Comparison of ENCODE assay signal across 1 fruit fly cellular context in the genomic region with DNA sequence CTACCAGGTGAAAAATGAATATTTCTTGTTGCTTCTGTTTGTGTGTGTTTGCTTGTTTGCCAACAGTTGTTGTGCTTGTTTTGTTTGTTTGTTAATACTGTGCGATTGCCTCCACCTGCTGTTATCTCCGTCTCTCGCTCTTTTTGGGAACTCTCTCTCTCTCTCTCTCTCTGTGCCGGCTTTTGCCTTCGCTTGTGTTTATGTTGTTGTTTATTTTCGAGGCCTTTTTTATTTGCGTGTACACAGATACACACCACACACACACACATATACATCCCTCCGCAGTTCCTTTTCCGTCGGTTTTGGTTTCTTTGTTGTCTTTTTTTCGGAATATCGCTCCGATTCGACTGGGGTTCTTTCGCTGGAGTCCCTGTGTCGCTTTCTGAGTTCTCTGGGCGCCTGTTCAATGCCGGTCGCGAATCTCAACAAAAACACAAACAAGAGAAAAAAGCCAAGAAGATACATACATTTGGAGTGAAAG.
TF ChIP-seq lines count a peak whose summit lies in the region.

No protein-coding gene starts in this region.

TF ChIP-seq in whole organism, embryonic, 481 proteins besides CTCF, POLR2A, EP300 and RAD21 (continued from another document and continues in another):
- TF ChIP-seq crc (GFP tag; optimal IDR thresholded peaks at IDR 0.05; lab: Kevin White, UChicago): peak; percentile 40
- peak; percentile 59; the same call in 1 of the 2 replicates for TF ChIP-seq Atf6 (GFP tag; IDR thresholded peaks at IDR 0.05; lab: Robert Waterston, UW)
- peak; percentile 92 for TF ChIP-seq kni (GFP tag; optimal IDR thresholded peaks at IDR 0.05; lab: Kevin White, UChicago)
- TF ChIP-seq Hmr (GFP tag; optimal IDR thresholded peaks at IDR 0.05; lab: Kevin White, UChicago): peak; percentile 68
- no peak for TF ChIP-seq pzg (GFP tag; optimal IDR thresholded peaks at IDR 0.05; lab: Kevin White, UChicago)
- no peak for TF ChIP-seq CG7963 (GFP tag; IDR thresholded peaks at IDR 0.05; lab: Robert Waterston, UW; ENCODE audit: partially characterized antibody)
- TF ChIP-seq Lim3 (GFP tag; IDR thresholded peaks at IDR 0.05; lab: Robert Waterston, UW): no peak
- TF ChIP-seq mam (GFP tag; optimal IDR thresholded peaks at IDR 0.05; lab: Kevin White, UChicago): no peak
- no peak for TF ChIP-seq CG16779 (GFP tag; IDR thresholded peaks at IDR 0.05; lab: Robert Waterston, UW)
- peak; percentile 33 for TF ChIP-seq CG31388 (GFP tag; optimal IDR thresholded peaks at IDR 0.05; lab: Kevin White, UChicago)
- TF ChIP-seq MBD-R2 (GFP tag; IDR thresholded peaks at IDR 0.05; lab: Robert Waterston, UW): no peak
- TF ChIP-seq CG1603 (tag; optimal IDR thresholded peaks at IDR 0.05; lab: Kevin White, UChicago): peak; percentile 73
- TF ChIP-seq schlank (tag; optimal IDR thresholded peaks at IDR 0.05; lab: Kevin White, UChicago): no peak
- TF ChIP-seq so (GFP tag; IDR thresholded peaks at IDR 0.05; lab: Robert Waterston, UW): peak; percentile 68; the same call in 2 of the 3 replicates
- no peak for TF ChIP-seq Gsc (GFP tag; IDR thresholded peaks at IDR 0.05; lab: Robert Waterston, UW)
- no peak for TF ChIP-seq cad (GFP tag; optimal IDR thresholded peaks at IDR 0.05; lab: Kevin White, UChicago)
- 0 out of 2 replicates have a peak, but pooled peaks have one; percentile 9 for TF ChIP-seq CG10366 (GFP tag; IDR thresholded peaks at IDR 0.05; lab: Robert Waterston, UW)
- TF ChIP-seq fd96Cb (tag; optimal IDR thresholded peaks at IDR 0.05; lab: Kevin White, UChicago): peak; percentile 41
- TF ChIP-seq CG15601 (tag; optimal IDR thresholded peaks at IDR 0.05; lab: Kevin White, UChicago): peak; percentile 83
- no peak for TF ChIP-seq CG7357 (GFP tag; IDR thresholded peaks at IDR 0.05; lab: Robert Waterston, UW)
- TF ChIP-seq tio (GFP tag; optimal IDR thresholded peaks at IDR 0.05; lab: Kevin White, UChicago): peak; percentile 40
- no peak for TF ChIP-seq dysf (GFP tag; IDR thresholded peaks at IDR 0.05; lab: Robert Waterston, UW)
- TF ChIP-seq Elba2 (GFP tag; optimal IDR thresholded peaks at IDR 0.05; lab: Kevin White, UChicago): peak; percentile 4
- TF ChIP-seq zen2 (GFP tag; IDR thresholded peaks at IDR 0.05; lab: Robert Waterston, UW; ENCODE audit: partially characterized antibody): no peak
- TF ChIP-seq CG11560 (tag; IDR thresholded peaks at IDR 0.05; lab: Robert Waterston, UW): no peak
- peak; percentile 76 for TF ChIP-seq gem (tag; optimal IDR thresholded peaks at IDR 0.05; lab: Kevin White, UChicago)
- TF ChIP-seq ind (GFP tag; optimal IDR thresholded peaks at IDR 0.05; lab: Kevin White, UChicago): no peak
- peak; percentile 68 for TF ChIP-seq grn (GFP tag; optimal IDR thresholded peaks at IDR 0.05; lab: Kevin White, UChicago)
- peak; percentile 31 for TF ChIP-seq az2 (GFP tag; optimal IDR thresholded peaks at IDR 0.05; lab: Kevin White, UChicago)
- TF ChIP-seq CG17802 (tag; optimal IDR thresholded peaks at IDR 0.05; lab: Kevin White, UChicago): peak; percentile 14
- TF ChIP-seq NC2β (GFP tag; optimal IDR thresholded peaks at IDR 0.05; lab: Kevin White, UChicago): peak; percentile 79
- peak; percentile 78 for TF ChIP-seq Deaf1 (tag; optimal IDR thresholded peaks at IDR 0.05; lab: Kevin White, UChicago)
- TF ChIP-seq Oli (tag; optimal IDR thresholded peaks at IDR 0.05; lab: Kevin White, UChicago): peak; percentile 7
- no peak for TF ChIP-seq Oaz (GFP tag; IDR thresholded peaks at IDR 0.05; lab: Robert Waterston, UW)
- TF ChIP-seq inv (GFP tag; IDR thresholded peaks at IDR 0.05; lab: Robert Waterston, UW; ENCODE audit: partially characterized antibody): no peak
- TF ChIP-seq CG10543 (GFP tag; optimal IDR thresholded peaks at IDR 0.05; lab: Kevin White, UChicago): peak; percentile 79
- TF ChIP-seq CG12942 (GFP tag; optimal IDR thresholded peaks at IDR 0.05; lab: Kevin White, UChicago): peak; percentile 50
- TF ChIP-seq Dll (GFP tag; IDR thresholded peaks at IDR 0.05; lab: Robert Waterston, UW; ENCODE audit: partially characterized antibody): 0 out of 4 replicates have a peak, but pooled peaks have one; percentile 14
- TF ChIP-seq CG14441 (GFP tag; IDR thresholded peaks at IDR 0.05; lab: Robert Waterston, UW): 0 out of 2 replicates have a peak, but pooled peaks have one; percentile 14
- no peak for TF ChIP-seq fu2 (GFP tag; optimal IDR thresholded peaks at IDR 0.05; lab: Kevin White, UChicago)
- peak; percentile 91 for TF ChIP-seq Kr (GFP tag; optimal IDR thresholded peaks at IDR 0.05; lab: Kevin White, UChicago)
- peak; percentile 82 for TF ChIP-seq MTF-1 (GFP tag; optimal IDR thresholded peaks at IDR 0.05; lab: Kevin White, UChicago; ENCODE audit: borderline replicate concordance)
- peak; percentile 84 for TF ChIP-seq odd (GFP tag; optimal IDR thresholded peaks at IDR 0.05; lab: Kevin White, UChicago)
- peak; percentile 46 for TF ChIP-seq Meics (GFP tag; optimal IDR thresholded peaks at IDR 0.05; lab: Kevin White, UChicago)
- TF ChIP-seq pros (GFP tag; optimal IDR thresholded peaks at IDR 0.05; lab: Kevin White, UChicago): peak; percentile 55
- 0 out of 3 replicates have a peak, but pooled peaks have one; percentile 17 for TF ChIP-seq Doc3 (GFP tag; IDR thresholded peaks at IDR 0.05; lab: Robert Waterston, UW; ENCODE audit: partially characterized antibody)
- TF ChIP-seq Mrtf (GFP tag; IDR thresholded peaks at IDR 0.05; lab: Robert Waterston, UW): no peak
- TF ChIP-seq hkb (optimal IDR thresholded peaks at IDR 0.05; lab: Kevin White, UChicago): no peak
- TF ChIP-seq hkb (GFP tag; IDR thresholded peaks at IDR 0.05; lab: Robert Waterston, UW): peak; percentile 57
- no peak for TF ChIP-seq CG17612 (GFP tag; IDR thresholded peaks at IDR 0.05; lab: Robert Waterston, UW)
- TF ChIP-seq CG13894 (tag; optimal IDR thresholded peaks at IDR 0.05; lab: Kevin White, UChicago): peak; percentile 62
- TF ChIP-seq tna (GFP tag; IDR thresholded peaks at IDR 0.05; lab: Robert Waterston, UW; ENCODE audit: partially characterized antibody): no peak
- no peak for TF ChIP-seq D (optimal IDR thresholded peaks at IDR 0.05; lab: Kevin White, UChicago)
- TF ChIP-seq D (GFP tag; optimal IDR thresholded peaks at IDR 0.05; lab: Kevin White, UChicago): peak; percentile 75
- TF ChIP-seq salm (tag; optimal IDR thresholded peaks at IDR 0.05; lab: Kevin White, UChicago): peak; percentile 77
- peak; percentile 4 for TF ChIP-seq nmo (GFP tag; optimal IDR thresholded peaks at IDR 0.05; lab: Kevin White, UChicago)
- TF ChIP-seq D19B (GFP tag; optimal IDR thresholded peaks at IDR 0.05; lab: Kevin White, UChicago): no peak
- TF ChIP-seq CG12744 (GFP tag; optimal IDR thresholded peaks at IDR 0.05; lab: Kevin White, UChicago): peak; percentile 66
- peak; percentile 64 for TF ChIP-seq Side (GFP tag; optimal IDR thresholded peaks at IDR 0.05; lab: Kevin White, UChicago)
- peak; percentile 70 for TF ChIP-seq CG5180 (GFP tag; optimal IDR thresholded peaks at IDR 0.05; lab: Kevin White, UChicago)
- no peak for TF ChIP-seq Rx (GFP tag; IDR thresholded peaks at IDR 0.05; lab: Robert Waterston, UW)
- peak; percentile 10 for TF ChIP-seq p53 (GFP tag; optimal IDR thresholded peaks at IDR 0.05; lab: Kevin White, UChicago)
- TF ChIP-seq Sox100B (GFP tag; optimal IDR thresholded peaks at IDR 0.05; lab: Kevin White, UChicago): peak; percentile 65
- no peak for TF ChIP-seq CG30020 (tag; optimal IDR thresholded peaks at IDR 0.05; lab: Kevin White, UChicago)
- peak; percentile 57 for TF ChIP-seq CG12391 (tag; optimal IDR thresholded peaks at IDR 0.05; lab: Kevin White, UChicago)
- TF ChIP-seq NFAT (GFP tag; IDR thresholded peaks at IDR 0.05; lab: Robert Waterston, UW): no peak
- no peak for TF ChIP-seq vfl (GFP tag; optimal IDR thresholded peaks at IDR 0.05; lab: Kevin White, UChicago)
- TF ChIP-seq tup (GFP tag; optimal IDR thresholded peaks at IDR 0.05; lab: Kevin White, UChicago): peak; percentile 39
- TF ChIP-seq stwl (tag; optimal IDR thresholded peaks at IDR 0.05; lab: Kevin White, UChicago): peak; percentile 70
- TF ChIP-seq Sox102F (GFP tag; optimal IDR thresholded peaks at IDR 0.05; lab: Kevin White, UChicago): peak; percentile 43
- TF ChIP-seq tll (GFP tag; optimal IDR thresholded peaks at IDR 0.05; lab: Kevin White, UChicago): peak in 1 of 2 experiments; percentile 91
- peak; percentile 98 for TF ChIP-seq CG31224 (GFP tag; IDR thresholded peaks at IDR 0.05; lab: Robert Waterston, UW)
- TF ChIP-seq sr (GFP tag; IDR thresholded peaks at IDR 0.05; lab: Robert Waterston, UW): 0 out of 3 replicates have a peak, but pooled peaks have one; percentile 29
- peak; percentile 79 for TF ChIP-seq repo (GFP tag; optimal IDR thresholded peaks at IDR 0.05; lab: Kevin White, UChicago)
- peak; percentile 55 for TF ChIP-seq D19A (tag; optimal IDR thresholded peaks at IDR 0.05; lab: Kevin White, UChicago)
- TF ChIP-seq Opbp (GFP tag; IDR thresholded peaks at IDR 0.05; lab: Robert Waterston, UW; ENCODE audit: partially characterized antibody): no peak
- TF ChIP-seq Hr3 (GFP tag; optimal IDR thresholded peaks at IDR 0.05; lab: Kevin White, UChicago): peak; percentile 29
- TF ChIP-seq CG4282 (GFP tag; optimal IDR thresholded peaks at IDR 0.05; lab: Kevin White, UChicago): peak; percentile 50
- TF ChIP-seq CG12236 (GFP tag; optimal IDR thresholded peaks at IDR 0.05; lab: Kevin White, UChicago): peak; percentile 88
- TF ChIP-seq CG6683 (GFP tag; optimal IDR thresholded peaks at IDR 0.05; lab: Kevin White, UChicago): peak; percentile 28
- no peak; the same call in 1 of the 2 replicates for TF ChIP-seq CG13287 (GFP tag; IDR thresholded peaks at IDR 0.05; lab: Robert Waterston, UW; ENCODE audit: partially characterized antibody)
- TF ChIP-seq Sry-δ (GFP tag; optimal IDR thresholded peaks at IDR 0.05; lab: Kevin White, UChicago): no peak
- TF ChIP-seq Awh (GFP tag; IDR thresholded peaks at IDR 0.05; lab: Robert Waterston, UW): peak; percentile 54; the same call in 1 of the 2 replicates
- peak; percentile 40 for TF ChIP-seq Drgx (GFP tag; IDR thresholded peaks at IDR 0.05; lab: Robert Waterston, UW)
- TF ChIP-seq row (GFP tag; IDR thresholded peaks at IDR 0.05; lab: Robert Waterston, UW): peak; percentile 7; the same call in 1 of the 3 replicates
- peak; percentile 0 for TF ChIP-seq Fer3 (tag; optimal IDR thresholded peaks at IDR 0.05; lab: Kevin White, UChicago)
- peak; percentile 12 for TF ChIP-seq jumu (GFP tag; optimal IDR thresholded peaks at IDR 0.05; lab: Kevin White, UChicago)
- peak; percentile 17; the same call in 1 of the 2 replicates for TF ChIP-seq seq (GFP tag; IDR thresholded peaks at IDR 0.05; lab: Robert Waterston, UW)
- TF ChIP-seq CG10147 (GFP tag; optimal IDR thresholded peaks at IDR 0.05; lab: Kevin White, UChicago): peak; percentile 47
- peak; percentile 82 for TF ChIP-seq sqz (GFP tag; optimal IDR thresholded peaks at IDR 0.05; lab: Kevin White, UChicago)
- no peak for TF ChIP-seq fd3F (GFP tag; optimal IDR thresholded peaks at IDR 0.05; lab: Kevin White, UChicago)
- 0 out of 2 replicates have a peak, but pooled peaks have one; percentile 31 for TF ChIP-seq nerfin-2 (GFP tag; IDR thresholded peaks at IDR 0.05; lab: Robert Waterston, UW; ENCODE audit: partially characterized antibody)
- TF ChIP-seq corto (GFP tag; optimal IDR thresholded peaks at IDR 0.05; lab: Kevin White, UChicago): peak; percentile 3
- peak; percentile 90 for TF ChIP-seq fd64A (GFP tag; optimal IDR thresholded peaks at IDR 0.05; lab: Kevin White, UChicago)
- no peak for TF ChIP-seq CG11696 (GFP tag; IDR thresholded peaks at IDR 0.05; lab: Robert Waterston, UW)
- peak; percentile 12 to 58 for TF ChIP-seq Pdp1 (GFP tag; optimal IDR thresholded peaks at IDR 0.05; lab: Kevin White, UChicago)
- no peak for TF ChIP-seq CG43689 (GFP tag; IDR thresholded peaks at IDR 0.05; lab: Robert Waterston, UW)
- no peak for TF ChIP-seq al (GFP tag; IDR thresholded peaks at IDR 0.05; lab: Robert Waterston, UW)
- peak; percentile 23 for TF ChIP-seq Bdp1 (GFP tag; optimal IDR thresholded peaks at IDR 0.05; lab: Kevin White, UChicago)
- TF ChIP-seq prd (optimal IDR thresholded peaks at IDR 0.05; lab: Kevin White, UChicago): no peak
- TF ChIP-seq prd (GFP tag; IDR thresholded peaks at IDR 0.05; lab: Robert Waterston, UW): peak; percentile 54; the same call in 2 of the 3 replicates
- peak; percentile 14 to 66 for TF ChIP-seq dpn (GFP tag; optimal IDR thresholded peaks at IDR 0.05; lab: Kevin White, UChicago)
- no peak for TF ChIP-seq eve (GFP tag; optimal IDR thresholded peaks at IDR 0.05; lab: Kevin White, UChicago)
- TF ChIP-seq Med (GFP tag; lab: Kevin White, UChicago): peak; percentile 93
- TF ChIP-seq CG14014 (GFP tag; IDR thresholded peaks at IDR 0.05; lab: Robert Waterston, UW): peak; percentile 31; the same call in 1 of the 2 replicates
- no peak for TF ChIP-seq ap (GFP tag; IDR thresholded peaks at IDR 0.05; lab: Robert Waterston, UW)
- TF ChIP-seq CG10462 (GFP tag; optimal IDR thresholded peaks at IDR 0.05; lab: Kevin White, UChicago): peak; percentile 29
- TF ChIP-seq ftz-f1 (GFP tag; optimal IDR thresholded peaks at IDR 0.05; lab: Kevin White, UChicago): peak; percentile 20
- peak; percentile 65 for TF ChIP-seq CG11723 (GFP tag; optimal IDR thresholded peaks at IDR 0.05; lab: Kevin White, UChicago)
- no peak for TF ChIP-seq gt (GFP tag; IDR thresholded peaks at IDR 0.05; lab: Robert Waterston, UW)
- no peak for TF ChIP-seq CG11093 (GFP tag; IDR thresholded peaks at IDR 0.05; lab: Robert Waterston, UW)
- TF ChIP-seq Dp (GFP tag; optimal IDR thresholded peaks at IDR 0.05; lab: Kevin White, UChicago): no peak
- no peak for TF ChIP-seq ttk (GFP tag; IDR thresholded peaks at IDR 0.05; lab: Robert Waterston, UW)
- peak; percentile 48 for TF ChIP-seq CG13424 (tag; optimal IDR thresholded peaks at IDR 0.05; lab: Kevin White, UChicago)
- no peak for TF ChIP-seq CG6689 (GFP tag; IDR thresholded peaks at IDR 0.05; lab: Robert Waterston, UW)
- TF ChIP-seq yki (optimal IDR thresholded peaks at IDR 0.05; lab: Kevin White, UChicago): no peak
- TF ChIP-seq CG9932 (GFP tag; IDR thresholded peaks at IDR 0.05; lab: Robert Waterston, UW): no peak
- peak; percentile 91 for TF ChIP-seq CG11398 (GFP tag; optimal IDR thresholded peaks at IDR 0.05; lab: Kevin White, UChicago)
- TF ChIP-seq eyg (GFP tag; optimal IDR thresholded peaks at IDR 0.05; lab: Kevin White, UChicago): peak; percentile 50
- peak; percentile 68; the same call in 2 of the 3 replicates for TF ChIP-seq z (GFP tag; IDR thresholded peaks at IDR 0.05; lab: Robert Waterston, UW)
- no peak for TF ChIP-seq ssp (GFP tag; IDR thresholded peaks at IDR 0.05; lab: Robert Waterston, UW)
- TF ChIP-seq CG1529 (GFP tag; optimal IDR thresholded peaks at IDR 0.05; lab: Kevin White, UChicago): peak; percentile 71
- peak; percentile 61 for TF ChIP-seq unpg (GFP tag; optimal IDR thresholded peaks at IDR 0.05; lab: Kevin White, UChicago)
- TF ChIP-seq gfzf (GFP tag; optimal IDR thresholded peaks at IDR 0.05; lab: Kevin White, UChicago): no peak
